Worm (Caenorhabditis elegans) whole organism, L1 larva: Measurements from ENCODE around the gene F44D12.2.

Source experiments
- aly-2 ChIP-seq: fragments of 150-350 bp; optimal IDR thresholded peaks from 2 replicates; lab custom pipeline; 2014; ENCODE audit warnings: missing biosample characterization, missing genetic modification characterization
- ama-1 ChIP-seq: fragments of 150-350 bp; optimal IDR thresholded peaks from 2 replicates; lab custom pipeline; 2014
- ces-1 ChIP-seq: fragments of 150-350 bp; optimal IDR thresholded peaks from 2 replicates; lab custom pipeline; 2014; ENCODE audit warnings: missing biosample characterization, missing genetic modification reagents, missing genetic modification characterization
- lin-39 ChIP-seq: fragments of 150-350 bp; optimal IDR thresholded peaks from 2 replicates; lab custom pipeline; 2014; ENCODE audit warnings: missing biosample characterization, missing genetic modification reagents, missing genetic modification characterization
- mab-9 ChIP-seq: fragments of 200-800 bp; sonication (Bioruptor generic); IDR thresholded peaks from 2 replicates; pipeline ENCODE4 v1.3.6; 2022; ENCODE audit warnings: missing genetic modification reagents, missing genetic modification characterization, missing compliant biosample characterization
- nhr-11 ChIP-seq: fragments of 150-350 bp; optimal IDR thresholded peaks from 2 replicates; lab custom pipeline; 2014; ENCODE audit warnings: missing biosample characterization, missing genetic modification characterization
- nhr-76 ChIP-seq: sonication (generic microtip); optimal IDR thresholded peaks from 2 replicates; lab custom pipeline; 2017; ENCODE audit warnings: missing biosample characterization, missing genetic modification characterization
- nhr-77 ChIP-seq: fragments of 150-350 bp; optimal IDR thresholded peaks from 2 replicates; lab custom pipeline; 2014; ENCODE audit warnings: missing biosample characterization, missing genetic modification characterization
- pqm-1 ChIP-seq: sonication (generic microtip); optimal IDR thresholded peaks from 3 replicates; lab custom pipeline; 2017; ENCODE audit warnings: missing biosample characterization, missing genetic modification characterization
- unc-62 ChIP-seq: fragments of 150-350 bp; optimal IDR thresholded peaks from 2 replicates; lab custom pipeline; 2014; ENCODE audit warnings: missing biosample characterization, missing genetic modification reagents, missing genetic modification characterization
- ztf-11 ChIP-seq, 2 experiments: sonication (generic microtip); optimal IDR thresholded peaks; 2 replicates each; lab custom pipeline; 2016 to 2017; ENCODE audit warnings: missing genetic modification characterization in 2 of 2, missing biosample characterization in 1 of 2, missing compliant biosample characterization in 1 of 2

DNA sequence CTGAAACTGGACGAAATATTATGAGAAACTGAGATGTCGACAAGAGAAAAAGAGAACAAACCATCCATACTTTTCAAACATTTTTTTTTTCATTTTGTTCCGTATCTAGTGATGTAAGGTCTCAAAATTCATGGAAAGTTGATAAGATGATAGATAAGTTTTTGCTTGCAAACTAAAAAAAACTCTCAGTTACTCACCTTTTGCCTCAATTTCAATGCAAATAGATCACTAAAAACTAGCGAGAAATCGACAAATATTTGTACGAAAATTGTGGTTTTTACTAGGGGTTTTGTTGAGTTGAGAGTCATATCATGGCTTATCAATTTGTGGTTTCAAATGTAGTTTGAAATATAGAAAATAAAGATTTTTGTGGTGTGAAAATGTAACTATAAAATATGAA is 43.3 kb upstream of the F44D12.2 start:
- TF ChIP-seq ztf-11 (tag; optimal IDR thresholded peaks at IDR 0.05; lab: Kevin White, UChicago) (no peak), aly-2 (no peak), nhr-77 (tag; lab: Kevin White, UChicago) (no peak), ama-1 (lab: Kevin White, UChicago) (no peak), nhr-76 (tag; lab: Kevin White, UChicago) (no peak), nhr-11 (tag; lab: Kevin White, UChicago) (no peak), unc-62 (GFP tag; lab: Kevin White, UChicago) (no peak), pqm-1 (tag; lab: Kevin White, UChicago) (no peak), ces-1 (GFP tag; lab: Kevin White, UChicago) (no peak), lin-39 (tag; lab: Kevin White, UChicago) (no peak), mab-9 (GFP tag; lab: Robert Waterston, UW) (no peak)
